Fruit fly (Drosophila melanogaster): Measurements from ENCODE around the gene Osi10a.

Gene Osi10a

dm6 chr3R:6306584-6306983 is 42.8 kb downstream of the Osi10a start, which contains the start of gene CG46026:
Gene CG46026 (plus strand): TSS chr3R:6306884.
- TF ChIP-seq CG4496 (GFP tag; IDR thresholded peaks at IDR 0.05) (no peak), CG15710 (tag; optimal IDR thresholded peaks at IDR 0.05) (no peak), Pif1A (GFP tag; optimal IDR thresholded peaks at IDR 0.05) (no peak), CG8301 (tag; optimal IDR thresholded peaks at IDR 0.05) (no peak), Snoo (tag; optimal IDR thresholded peaks at IDR 0.05) (no peak), CG9948 (tag; optimal IDR thresholded peaks at IDR 0.05) (no peak), CG12605 (GFP tag; IDR thresholded peaks at IDR 0.05) (no peak), Pif1B (GFP tag; optimal IDR thresholded peaks at IDR 0.05) (no peak), fd96Ca (GFP tag; IDR thresholded peaks at IDR 0.05) (no peak), CG10348 (GFP tag; IDR thresholded peaks at IDR 0.05) (no peak), D1 (tag; optimal IDR thresholded peaks at IDR 0.05) (no peak), CG17806 (tag; optimal IDR thresholded peaks at IDR 0.05) (no peak), CG14655 (GFP tag; optimal IDR thresholded peaks at IDR 0.05) (no peak), CG34367 (tag; optimal IDR thresholded peaks at IDR 0.05) (no peak), Ets98B (GFP tag; IDR thresholded peaks at IDR 0.05) (no peak), CG32121 (GFP tag; IDR thresholded peaks at IDR 0.05) (no peak), CG8159 (tag; optimal IDR thresholded peaks at IDR 0.05) (no peak), gl (tag; optimal IDR thresholded peaks at IDR 0.05) (no peak), rn (GFP tag; IDR thresholded peaks at IDR 0.05) (no peak), CG13204 (GFP tag; optimal IDR thresholded peaks at IDR 0.05) (no peak)

DNA sequence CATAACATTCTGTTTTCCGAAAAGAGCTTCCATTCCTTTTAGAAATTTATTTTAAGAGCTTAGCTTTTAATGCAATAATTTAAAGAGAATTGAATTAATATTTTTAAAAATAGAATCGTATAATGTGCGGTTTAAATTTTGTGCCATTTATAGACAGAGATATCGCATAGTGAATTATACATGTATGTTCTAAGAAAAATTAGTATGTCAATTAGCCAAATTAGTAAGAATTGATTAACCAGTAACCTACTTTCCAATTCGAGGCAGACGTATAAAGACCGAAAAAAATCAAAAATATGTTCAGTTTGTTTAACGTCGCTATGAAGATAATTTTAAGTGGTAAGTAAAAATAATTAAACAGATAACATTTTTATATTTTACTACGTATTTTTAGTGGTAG is 45.9 kb downstream of the Osi10a start, which contains the start of gene CG31560:
Gene CG31560, plus strand, starts transcription at position 301 of the 400 bp plus-strand sequence.
- TF ChIP-seq CG13204 (GFP tag; optimal IDR thresholded peaks at IDR 0.05), result no peak
- TF ChIP-seq gl (tag; optimal IDR thresholded peaks at IDR 0.05), result no peak
- TF ChIP-seq CG17806 (tag; optimal IDR thresholded peaks at IDR 0.05), result no peak
- TF ChIP-seq CG14655 (GFP tag; optimal IDR thresholded peaks at IDR 0.05), result no peak

dm6 chr3R:6311641-6312259 is 48.0 kb downstream of the Osi10a start, which contains the start of gene Osi17:
Gene Osi17 (plus strand): TSS chr3R:6311772.
- TF ChIP-seq CG4496 (GFP tag; IDR thresholded peaks at IDR 0.05) (0 out of 3 replicates have a peak, but pooled peaks have one; percentile 21), CG8159 (tag; optimal IDR thresholded peaks at IDR 0.05) (no peak)

Measured in whole organism, pupa.